Worm (Caenorhabditis elegans) whole organism, L3 larva: ENCODE data around the gene C05A2.4.

Experiments
- ama-1 ChIP-seq: fragments of 150-350 bp; optimal IDR thresholded peaks from 2 replicates; lab custom pipeline; 2018
- ceh-28 ChIP-seq: fragments of 150-350 bp; optimal IDR thresholded peaks from 2 replicates; lab custom pipeline; 2014; ENCODE audit warnings: missing biosample characterization, missing genetic modification reagents, missing genetic modification characterization
- ceh-9 ChIP-seq: sonication (generic microtip); optimal IDR thresholded peaks from 2 replicates; lab custom pipeline; 2018; ENCODE audit warnings: missing biosample characterization, missing genetic modification characterization
- egl-27 ChIP-seq: sonication (generic microtip); optimal IDR thresholded peaks from 4 replicates; lab custom pipeline; 2017; ENCODE audit warnings: missing biosample characterization, missing genetic modification reagents, missing genetic modification characterization
- egl-5 ChIP-seq: fragments of 150-350 bp; optimal IDR thresholded peaks from 2 replicates; lab custom pipeline; 2017; ENCODE audit warnings: missing biosample characterization, missing genetic modification reagents, missing genetic modification characterization, inconsistent platforms
- elt-2 ChIP-seq: sonication (generic microtip); optimal IDR thresholded peaks from 2 replicates; lab custom pipeline; 2016; ENCODE audit warnings: missing genetic modification reagents, mild to moderate bottlenecking, missing genetic modification characterization, missing compliant biosample characterization
- fkh-10 ChIP-seq: sonication (generic microtip); optimal IDR thresholded peaks from 2 replicates; lab custom pipeline; 2017; ENCODE audit warnings: missing biosample characterization, missing genetic modification reagents, missing genetic modification characterization
- fkh-2 ChIP-seq: fragments of 150-350 bp; optimal IDR thresholded peaks from 2 replicates; lab custom pipeline; 2014; ENCODE audit warnings: missing biosample characterization, missing genetic modification reagents, missing genetic modification characterization
- hmg-11 ChIP-seq: sonication (generic microtip); optimal IDR thresholded peaks from 2 replicates; lab custom pipeline; 2016; ENCODE audit warnings: missing genetic modification characterization, missing compliant biosample characterization
- jun-1 ChIP-seq: fragments of 150-350 bp; optimal IDR thresholded peaks from 2 replicates; lab custom pipeline; 2014; ENCODE audit warnings: missing biosample characterization, missing genetic modification reagents, missing genetic modification characterization
- lin-15B ChIP-seq: fragments of 150-350 bp; optimal IDR thresholded peaks from 2 replicates; lab custom pipeline; 2014; ENCODE audit warnings: missing biosample characterization, missing genetic modification characterization
- lin-39 ChIP-seq: fragments of 150-350 bp; optimal IDR thresholded peaks from 2 replicates; lab custom pipeline; 2018; ENCODE audit warnings: missing biosample characterization, missing genetic modification reagents, missing genetic modification characterization
- mdl-1 ChIP-seq: fragments of 150-350 bp; optimal IDR thresholded peaks from 2 replicates; lab custom pipeline; 2014; ENCODE audit warnings: missing biosample characterization, missing genetic modification characterization
- mml-1 ChIP-seq: fragments of 150-350 bp; sonication (generic microtip); optimal IDR thresholded peaks from 3 replicates; lab custom pipeline; 2014; ENCODE audit warnings: missing biosample characterization, missing genetic modification characterization
- nfya-1 ChIP-seq: sonication (generic microtip); optimal IDR thresholded peaks from 2 replicates; lab custom pipeline; 2017; ENCODE audit warnings: missing genetic modification characterization, mild to moderate bottlenecking, missing compliant biosample characterization, antibody characterized with exemption, moderate library complexity; ENCODE audit not compliant: insufficient read depth
- nhr-23 ChIP-seq: fragments of 150-350 bp; optimal IDR thresholded peaks from 2 replicates; lab custom pipeline; 2014; ENCODE audit warnings: missing biosample characterization, missing genetic modification reagents, missing genetic modification characterization
- nhr-43 ChIP-seq: sonication (generic microtip); optimal IDR thresholded peaks from 2 replicates; lab custom pipeline; 2016; ENCODE audit warnings: mild to moderate bottlenecking, missing genetic modification characterization, missing compliant biosample characterization; ENCODE audit not compliant: poor library complexity, severe bottlenecking
- nhr-76 ChIP-seq: fragments of 150-350 bp; sonication (generic microtip); optimal IDR thresholded peaks from 5 replicates; lab custom pipeline; 2014; ENCODE audit warnings: missing biosample characterization, missing genetic modification characterization
- pha-4 ChIP-seq: fragments of 150-350 bp; optimal IDR thresholded peaks from 2 replicates; lab custom pipeline; 2014; ENCODE audit warnings: missing biosample characterization, missing genetic modification reagents, missing genetic modification characterization
- pqm-1 ChIP-seq: fragments of 150-350 bp; optimal IDR thresholded peaks from 2 replicates; lab custom pipeline; 2017; ENCODE audit warnings: missing biosample characterization, missing genetic modification characterization, inconsistent platforms
- sea-2 ChIP-seq: fragments of 150-350 bp; sonication (generic microtip); optimal IDR thresholded peaks from 4 replicates; lab custom pipeline; 2014; ENCODE audit warnings: missing biosample characterization, missing genetic modification reagents, missing genetic modification characterization
- skn-1 ChIP-seq: fragments of 150-350 bp; optimal IDR thresholded peaks from 2 replicates; lab custom pipeline; 2014; ENCODE audit warnings: missing biosample characterization, missing genetic modification characterization
- snpc-4 ChIP-seq: fragments of 150-350 bp; optimal IDR thresholded peaks from 2 replicates; lab custom pipeline; 2014; ENCODE audit warnings: missing biosample characterization, missing genetic modification characterization
- unc-39 ChIP-seq: sonication (generic microtip); optimal IDR thresholded peaks from 4 replicates; lab custom pipeline; 2017; ENCODE audit warnings: missing biosample characterization, missing genetic modification characterization
- zag-1 ChIP-seq: fragments of 150-350 bp; optimal IDR thresholded peaks from 2 replicates; lab custom pipeline; 2014; ENCODE audit warnings: missing biosample characterization, missing genetic modification characterization
- ztf-11 ChIP-seq: fragments of 150-350 bp; optimal IDR thresholded peaks from 2 replicates; lab custom pipeline; 2014; ENCODE audit warnings: missing biosample characterization, missing genetic modification characterization

C05A2.4 gene

DNA sequence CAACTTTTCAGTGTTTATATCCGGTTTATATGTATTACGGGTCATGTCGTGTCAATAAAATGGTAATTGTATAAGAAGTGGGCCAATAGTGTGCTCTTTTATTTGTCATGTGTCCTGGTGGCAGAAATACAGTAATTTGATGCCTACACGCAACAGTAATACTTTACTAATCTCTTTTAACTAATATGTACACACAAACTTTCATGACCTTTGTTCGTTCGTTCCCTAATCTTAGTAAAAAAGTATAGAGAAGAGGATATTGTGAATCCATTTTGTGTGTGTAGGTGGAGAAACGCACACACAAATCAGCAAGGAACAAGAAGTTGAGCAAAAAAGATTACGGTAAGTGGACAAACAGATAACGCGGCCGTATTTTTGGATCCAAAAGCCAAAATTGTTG is 24.5 kb upstream of the C05A2.4 start:
- TF ChIP-seq pha-4 (tag; lab: Kevin White, UChicago) (peak; percentile 27), unc-39 (tag; lab: Kevin White, UChicago) (no peak)
- TF ChIP-seq, all 47 proteins: peak for 1

DNA sequence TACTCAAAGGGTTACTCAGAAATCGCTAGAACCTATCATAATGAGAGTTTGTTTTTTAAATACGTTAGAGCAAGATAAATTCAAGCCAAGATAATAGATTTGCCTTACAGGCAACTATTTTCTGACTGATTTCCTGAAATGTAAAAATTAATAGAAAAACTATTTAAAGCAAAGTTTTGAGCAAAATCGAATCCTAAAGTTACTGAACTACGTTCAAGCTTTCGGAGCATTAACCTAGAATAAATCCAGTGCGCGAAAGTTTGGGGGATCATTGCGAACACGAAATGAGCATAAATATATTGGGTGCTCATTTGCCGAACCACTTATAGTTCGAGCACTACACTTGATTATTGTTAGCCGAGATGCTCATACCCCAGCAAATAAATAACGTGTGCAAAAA is 23.7 kb upstream of the C05A2.4 start, which contains the start of gene ceh-22:
ceh-22 (plus strand) TSS at position 301 of the 400 bp plus-strand sequence.
- TF ChIP-seq elt-2 (tag; lab: Kevin White, UChicago) (no peak), egl-27 (tag; lab: Kevin White, UChicago) (no peak), nhr-43 (tag; lab: Kevin White, UChicago) (no peak)

DNA sequence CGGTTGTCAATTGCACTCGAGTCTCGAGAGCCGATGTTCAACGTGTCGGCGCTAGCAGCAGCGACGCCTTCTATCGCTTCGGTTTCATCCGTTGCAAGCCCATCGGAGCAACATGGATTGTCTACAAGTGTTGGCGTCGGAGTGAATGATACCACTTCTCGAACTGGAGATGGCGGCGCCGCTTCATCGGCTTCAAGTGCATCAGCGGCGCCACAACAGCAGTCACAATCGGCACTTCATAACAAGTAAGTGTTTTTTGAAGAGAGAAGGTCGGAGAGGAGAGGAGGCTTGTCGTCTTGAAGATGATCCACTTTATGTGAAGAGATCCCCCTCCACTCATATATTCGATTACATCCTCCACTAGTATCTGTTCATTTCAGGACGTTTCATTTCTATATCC is 22.7 kb upstream of the C05A2.4 start:
- TF ChIP-seq pha-4 (tag; lab: Kevin White, UChicago) (peak; percentile 1), snpc-4 (tag; lab: Kevin White, UChicago) (no peak), egl-5 (tag; lab: Kevin White, UChicago) (no peak)

DNA sequence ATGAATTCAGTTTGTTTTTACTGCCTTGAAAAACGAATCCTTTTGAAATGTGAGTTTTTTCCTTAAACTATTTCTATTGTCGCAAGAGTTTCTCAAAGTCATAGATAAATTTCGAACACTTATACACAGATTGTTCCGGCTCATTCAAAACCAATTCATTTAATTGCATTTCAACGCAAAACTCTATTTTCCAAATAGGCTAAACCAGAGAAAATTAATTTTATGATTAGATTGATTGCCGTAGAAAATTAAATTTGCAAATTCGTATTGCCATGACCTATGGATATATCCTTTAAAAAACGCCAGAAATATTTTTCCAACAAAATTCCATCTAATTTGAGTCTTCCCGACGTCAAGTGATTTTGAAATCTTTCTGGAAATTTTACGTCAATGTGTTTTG is 19.3 kb upstream of the C05A2.4 start:
- no peak for TF ChIP-seq mdl-1
- no peak for TF ChIP-seq ama-1 (lab: Kevin White, UChicago)
- TF ChIP-seq egl-5 (tag; lab: Kevin White, UChicago) = no peak

DNA sequence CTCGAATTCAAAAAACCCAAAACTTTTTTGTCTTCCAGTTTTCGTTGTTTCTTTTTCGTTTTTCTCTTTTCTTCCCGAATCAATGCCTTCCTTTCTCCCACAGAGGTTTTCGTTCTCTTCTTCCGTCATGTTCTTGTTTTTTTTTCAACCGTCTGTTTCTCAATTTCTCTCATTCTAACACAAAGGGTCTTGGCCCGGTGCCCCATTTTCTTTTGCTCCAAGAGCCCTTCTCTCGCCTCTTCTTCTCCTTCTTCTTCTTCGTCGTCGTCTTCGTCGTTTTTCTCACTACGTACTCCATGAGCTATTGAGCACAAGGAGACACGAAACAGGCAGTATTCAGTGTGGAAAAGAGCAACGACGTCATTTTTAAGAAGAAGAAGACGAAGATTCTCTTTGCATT is 17.8 kb upstream of the C05A2.4 start:
- TF ChIP-seq ceh-9 (tag; lab: Kevin White, UChicago) (no peak), lin-15B (tag; lab: Kevin White, UChicago) (peak; percentile 12), ama-1 (lab: Kevin White, UChicago) (peak; percentile 24), lin-39 (tag; lab: Kevin White, UChicago) (peak; percentile 5), snpc-4 (tag; lab: Kevin White, UChicago) (peak; percentile 19), nhr-43 (tag; lab: Kevin White, UChicago) (no peak), hmg-11 (tag; lab: Kevin White, UChicago) (peak; percentile 60), nfya-1 (tag; lab: Kevin White, UChicago) (peak; percentile 63), ceh-28 (tag; lab: Kevin White, UChicago) (no peak), fkh-10 (GFP tag; lab: Kevin White, UChicago) (peak; percentile 61), egl-5 (tag; lab: Kevin White, UChicago) (peak; percentile 51)
- TF ChIP-seq, all 47 proteins: peak for 8

DNA sequence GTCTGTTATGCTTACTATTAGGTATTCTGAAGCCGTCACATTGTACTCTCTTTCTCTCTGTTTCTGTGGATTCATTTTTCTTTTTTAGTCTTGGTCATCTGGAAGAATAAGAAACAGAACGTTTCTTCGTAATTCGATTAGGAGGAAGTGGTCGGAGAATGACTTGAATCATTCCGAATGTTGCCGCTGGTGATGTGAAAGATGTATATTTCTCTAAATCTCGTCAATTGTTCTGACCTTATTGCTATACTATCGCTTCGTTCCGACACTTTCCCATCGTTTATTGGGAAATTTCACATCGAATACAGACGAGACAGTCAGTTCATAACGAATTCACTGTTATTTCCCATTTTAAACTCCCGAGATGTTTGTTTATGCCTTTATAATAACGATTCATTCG is 16.2 kb upstream of the C05A2.4 start:
- TF ChIP-seq unc-39 (tag; lab: Kevin White, UChicago) = no peak
- peak; percentile 59 for TF ChIP-seq nhr-23 (tag; lab: Kevin White, UChicago)
- TF ChIP-seq, all 47 proteins: peak for 1

DNA sequence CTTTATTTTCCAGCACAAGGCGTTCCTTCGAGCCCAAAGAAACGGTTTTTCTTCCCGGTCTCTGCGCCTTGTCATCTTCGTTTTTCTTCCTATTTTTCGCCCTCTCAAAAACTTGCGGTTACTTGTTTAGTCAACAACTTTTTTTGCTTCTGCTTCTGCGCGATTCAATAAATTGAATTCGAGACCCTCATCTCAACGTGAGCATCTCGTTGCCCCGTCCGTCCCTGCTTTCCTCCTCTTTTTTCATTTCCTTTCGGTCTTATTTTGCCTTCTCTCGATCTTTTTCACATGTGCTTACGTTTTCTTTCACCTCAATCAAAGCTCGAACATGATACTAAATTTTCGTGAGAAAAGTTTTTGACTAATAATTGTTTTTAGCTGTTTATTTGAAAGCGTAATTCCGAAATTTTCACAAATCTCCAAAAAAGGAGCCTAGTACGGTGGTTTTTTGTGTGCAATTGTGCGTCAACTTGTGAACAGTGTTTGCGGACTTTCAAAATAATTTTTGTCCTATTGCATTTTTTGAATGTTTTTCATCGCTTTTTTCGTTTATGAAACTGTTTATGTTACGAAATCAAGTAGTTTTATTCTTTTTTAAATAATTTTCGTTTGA is 15.2 kb upstream of the C05A2.4 start:
- no peak for TF ChIP-seq nhr-76
- peak; percentile 18 for TF ChIP-seq nfya-1 (tag; lab: Kevin White, UChicago)
- TF ChIP-seq, all 47 proteins: peak for 1

DNA sequence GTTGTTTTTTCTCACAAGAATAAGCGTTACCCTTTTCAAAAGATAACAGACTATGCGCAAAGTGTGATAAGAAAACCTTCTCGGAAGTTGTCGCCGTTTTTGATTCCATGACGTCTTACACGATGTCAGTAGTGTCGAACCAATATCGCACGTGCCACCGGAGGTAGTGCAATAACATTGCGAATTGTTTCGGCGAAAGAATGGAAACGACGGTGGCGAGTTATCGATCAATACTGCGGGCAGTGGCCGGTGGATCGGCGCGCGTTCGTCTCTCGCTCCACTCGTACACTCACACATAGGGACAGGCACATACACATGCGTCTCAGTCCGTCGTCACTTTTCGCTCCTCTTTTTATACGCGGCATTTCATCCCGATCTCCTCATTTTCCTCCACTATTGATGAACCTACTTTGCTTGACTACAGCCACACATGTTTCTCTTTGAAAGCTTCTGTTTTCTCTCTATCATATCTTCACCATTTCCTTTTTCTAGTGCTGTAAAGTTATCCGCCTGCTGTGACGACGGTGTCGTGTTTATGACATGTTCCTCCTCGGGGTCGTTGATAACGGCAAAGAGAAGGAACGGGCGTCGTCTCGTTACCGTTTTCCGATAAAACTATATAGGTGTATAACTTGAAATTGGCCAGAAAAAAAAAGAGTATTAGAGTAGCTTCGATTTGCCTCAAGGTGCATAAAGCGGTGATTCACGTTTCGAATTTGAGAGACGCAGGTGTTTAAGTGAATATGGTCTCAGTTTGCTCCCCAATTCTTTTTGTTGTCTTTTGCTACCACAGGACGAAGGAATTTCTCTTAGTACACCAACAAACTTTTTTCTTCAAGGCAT is 13.9 kb upstream of the C05A2.4 start:
- TF ChIP-seq ama-1 (lab: Kevin White, UChicago) (peak; percentile 58), nhr-43 (tag; lab: Kevin White, UChicago) (peak; percentile 53), ztf-11 (no peak), elt-2 (tag; lab: Kevin White, UChicago) (peak; percentile 75), zag-1 (tag; lab: Kevin White, UChicago) (no peak), mdl-1 (peak; percentile 67), skn-1 (tag; lab: Kevin White, UChicago) (no peak), nhr-23 (tag; lab: Kevin White, UChicago) (peak; percentile 57), snpc-4 (tag; lab: Kevin White, UChicago) (no peak), hmg-11 (tag; lab: Kevin White, UChicago) (peak; percentile 59), pha-4 (tag; lab: Kevin White, UChicago) (peak; percentile 7), ceh-28 (tag; lab: Kevin White, UChicago) (peak; percentile 46), mml-1 (tag; lab: Kevin White, UChicago) (no peak), jun-1 (tag; lab: Kevin White, UChicago) (peak; percentile 54), sea-2 (GFP tag; lab: Kevin White, UChicago) (no peak), pqm-1 (tag; lab: Kevin White, UChicago) (no peak), fkh-2 (no peak)
- TF ChIP-seq, all 47 proteins: peak for 9
